Fruit fly (Drosophila melanogaster) whole organism, embryonic: ENCODE measurements around the gene CG7173.

Experiments used
- Ada2b ChIP-seq: fragments of 200-800 bp; sonication (Bioruptor generic); IDR thresholded peaks from 2 replicates; pipeline ENCODE4 v1.3.6; 2022; ENCODE audit warnings: missing biosample characterization, missing genetic modification characterization
- B-H1 ChIP-seq: fragments of 200-800 bp; sonication (Bioruptor generic); IDR thresholded peaks from 3 replicates; pipeline ENCODE4 v1.3.6; 2022; ENCODE audit warnings: missing biosample characterization, missing genetic modification characterization
- BEAF-32 ChIP-seq: fragments of 200-800 bp; sonication (Bioruptor generic); optimal IDR thresholded peaks from 3 replicates; lab custom pipeline; 2017; ENCODE audit warnings: missing biosample characterization, missing genetic modification characterization, mild to moderate bottlenecking, moderate library complexity, missing genetic modification reagents
- BtbVII ChIP-seq: fragments of 200-800 bp; sonication (Bioruptor generic); optimal IDR thresholded peaks from 3 replicates; lab custom pipeline; 2017; ENCODE audit warnings: missing biosample characterization, mild to moderate bottlenecking, missing genetic modification characterization
- Bteb2 ChIP-seq: fragments of 200-800 bp; sonication (Bioruptor generic); optimal IDR thresholded peaks from 2 replicates; lab custom pipeline; 2016; ENCODE audit warnings: missing biosample characterization, missing genetic modification characterization
- C15 ChIP-seq: fragments of 200-800 bp; sonication (Bioruptor generic); IDR thresholded peaks from 3 replicates; pipeline ENCODE4 v1.3.6; 2022; ENCODE audit warnings: missing biosample characterization, missing genetic modification characterization
- CG10462 ChIP-seq: fragments of 200-800 bp; sonication (Bioruptor generic); optimal IDR thresholded peaks from 2 replicates; lab custom pipeline; 2016; ENCODE audit warnings: missing biosample characterization, missing genetic modification characterization
- CG11085 ChIP-seq: fragments of 200-800 bp; sonication (Bioruptor generic); IDR thresholded peaks from 2 replicates; pipeline ENCODE4 v1.3.6; 2022; ENCODE audit warnings: missing biosample characterization, missing genetic modification characterization
- CG12659 ChIP-seq: fragments of 200-800 bp; sonication (Bioruptor generic); optimal IDR thresholded peaks from 3 replicates; lab custom pipeline; 2017; ENCODE audit warnings: mild to moderate bottlenecking, missing biosample characterization, missing genetic modification reagents, missing genetic modification characterization
- CG14441 ChIP-seq: fragments of 200-800 bp; sonication (Bioruptor generic); IDR thresholded peaks from 2 replicates; pipeline ENCODE4 v1.3.6; 2022; ENCODE audit warnings: missing biosample characterization, missing genetic modification characterization
- CG2116 ChIP-seq: fragments of 200-800 bp; sonication (Bioruptor generic); optimal IDR thresholded peaks from 3 replicates; lab custom pipeline; 2018; ENCODE audit warnings: missing biosample characterization, mild to moderate bottlenecking, missing genetic modification characterization
- CG32767 ChIP-seq: fragments of 200-800 bp; sonication (Bioruptor generic); IDR thresholded peaks from 2 replicates; pipeline ENCODE4 v1.3.6; 2022; ENCODE audit warnings: missing biosample characterization, missing genetic modification characterization
- CG34224 ChIP-seq: fragments of 200-800 bp; sonication (Bioruptor generic); IDR thresholded peaks from 3 replicates; pipeline ENCODE4 v1.3.6; 2022; ENCODE audit warnings: missing biosample characterization, missing genetic modification characterization; ENCODE audit not compliant: partially characterized antibody
- CG4328 ChIP-seq: fragments of 200-800 bp; sonication (Bioruptor generic); optimal IDR thresholded peaks from 3 replicates; lab custom pipeline; 2017; ENCODE audit warnings: missing biosample characterization, missing genetic modification reagents, missing genetic modification characterization
- CG7963 ChIP-seq: fragments of 200-800 bp; sonication (Bioruptor generic); IDR thresholded peaks from 3 replicates; pipeline ENCODE4 v1.3.6; 2022; ENCODE audit warnings: missing biosample characterization, missing genetic modification characterization; ENCODE audit not compliant: partially characterized antibody
- CG8089 ChIP-seq: fragments of 200-800 bp; sonication (Bioruptor generic); optimal IDR thresholded peaks from 3 replicates; lab custom pipeline; 2016; ENCODE audit warnings: missing biosample characterization, missing genetic modification characterization
- CG8388 ChIP-seq: fragments of 200-800 bp; sonication (Bioruptor generic); optimal IDR thresholded peaks from 2 replicates; lab custom pipeline; 2019; ENCODE audit warnings: missing biosample characterization, mild to moderate bottlenecking, missing genetic modification characterization, moderate library complexity
- CG8924 ChIP-seq: fragments of 200-800 bp; optimal IDR thresholded peaks from 3 replicates; lab custom pipeline; 2019; ENCODE audit warnings: missing biosample characterization, mild to moderate bottlenecking, missing genetic modification characterization, moderate library complexity
- CG9215 ChIP-seq: fragments of 200-800 bp; sonication (Bioruptor generic); IDR thresholded peaks from 2 replicates; pipeline ENCODE4 v1.3.6; 2022; ENCODE audit warnings: missing biosample characterization, missing genetic modification characterization
- CG9817 ChIP-seq: fragments of 200-800 bp; sonication (Bioruptor generic); optimal IDR thresholded peaks from 2 replicates; lab custom pipeline; 2018; ENCODE audit warnings: missing biosample characterization, mild to moderate bottlenecking, missing genetic modification characterization, moderate library complexity
- CHES-1-like ChIP-seq: fragments of 200-800 bp; sonication (Bioruptor generic); optimal IDR thresholded peaks from 2 replicates; lab custom pipeline; 2016; ENCODE audit warnings: missing biosample characterization, missing genetic modification characterization
- CkIIα-i1 ChIP-seq: fragments of 200-800 bp; sonication (Bioruptor generic); IDR thresholded peaks from 2 replicates; pipeline ENCODE4 v1.3.6; 2022; ENCODE audit warnings: missing biosample characterization, missing genetic modification characterization
- Dbx ChIP-seq: fragments of 200-800 bp; sonication (Bioruptor generic); IDR thresholded peaks from 3 replicates; pipeline ENCODE4 v1.3.6; 2022; ENCODE audit warnings: missing biosample characterization, missing genetic modification characterization
- Dll ChIP-seq: fragments of 200-800 bp; sonication (Bioruptor generic); IDR thresholded peaks from 4 replicates; pipeline ENCODE4 v1.3.6; 2022; ENCODE audit warnings: missing biosample characterization, missing genetic modification characterization; ENCODE audit not compliant: partially characterized antibody
- Doc3 ChIP-seq: fragments of 200-800 bp; sonication (Bioruptor generic); IDR thresholded peaks from 3 replicates; pipeline ENCODE4 v1.3.6; 2022; ENCODE audit warnings: missing biosample characterization, missing genetic modification characterization; ENCODE audit not compliant: partially characterized antibody
- Dref ChIP-seq: fragments of 200-800 bp; sonication (Bioruptor generic); IDR thresholded peaks from 2 replicates; pipeline ENCODE4 v1.3.6; 2022; ENCODE audit warnings: missing biosample characterization, missing genetic modification characterization
- Drgx ChIP-seq: fragments of 200-800 bp; sonication (Bioruptor generic); IDR thresholded peaks from 2 replicates; pipeline ENCODE4 v1.3.6; 2022; ENCODE audit warnings: missing biosample characterization, missing genetic modification characterization
- ERR ChIP-seq: fragments of 200-800 bp; sonication (Bioruptor generic); optimal IDR thresholded peaks from 2 replicates; lab custom pipeline; 2016; ENCODE audit warnings: missing biosample characterization, missing genetic modification characterization
- Fer3 ChIP-seq: fragments of 200-800 bp; sonication (Bioruptor generic); optimal IDR thresholded peaks from 2 replicates; lab custom pipeline; 2018; ENCODE audit warnings: missing biosample characterization, mild to moderate bottlenecking, missing genetic modification characterization, moderate library complexity
- MBD-R2 ChIP-seq: fragments of 200-800 bp; sonication (Bioruptor generic); IDR thresholded peaks from 2 replicates; pipeline ENCODE4 v1.3.6; 2022; ENCODE audit warnings: missing biosample characterization, missing genetic modification characterization
- Mrtf ChIP-seq: fragments of 200-800 bp; sonication (Bioruptor generic); IDR thresholded peaks from 3 replicates; pipeline ENCODE4 v1.3.6; 2022; ENCODE audit warnings: missing biosample characterization, missing genetic modification characterization
- Nf-YA ChIP-seq: fragments of 200-800 bp; sonication (Bioruptor generic); IDR thresholded peaks from 2 replicates; pipeline ENCODE4 v1.3.6; 2022; ENCODE audit warnings: missing biosample characterization, missing genetic modification characterization
- Oli ChIP-seq: fragments of 200-800 bp; sonication (Bioruptor generic); optimal IDR thresholded peaks from 2 replicates; lab custom pipeline; 2018; ENCODE audit warnings: missing biosample characterization, mild to moderate bottlenecking, missing genetic modification characterization, moderate library complexity
- TFAM ChIP-seq: fragments of 200-800 bp; sonication (Bioruptor generic); optimal IDR thresholded peaks from 2 replicates; lab custom pipeline; 2017; ENCODE audit warnings: missing biosample characterization, missing genetic modification characterization, inconsistent platforms
- YL-1 ChIP-seq: fragments of 200-800 bp; sonication (Bioruptor generic); optimal IDR thresholded peaks from 3 replicates; lab custom pipeline; 2017; ENCODE audit warnings: missing biosample characterization, mild to moderate bottlenecking, missing genetic modification characterization
- ac ChIP-seq: fragments of 200-800 bp; sonication (Bioruptor generic); optimal IDR thresholded peaks from 3 replicates; lab custom pipeline; 2017; ENCODE audit warnings: missing biosample characterization, mild to moderate bottlenecking, missing genetic modification characterization
- ato ChIP-seq: fragments of 200-800 bp; sonication (Bioruptor generic); IDR thresholded peaks from 2 replicates; pipeline ENCODE4 v1.3.6; 2022; ENCODE audit warnings: missing biosample characterization, missing genetic modification characterization; ENCODE audit not compliant: partially characterized antibody
- bigmax ChIP-seq: fragments of 200-800 bp; sonication (Bioruptor generic); optimal IDR thresholded peaks from 2 replicates; lab custom pipeline; 2018; ENCODE audit warnings: missing biosample characterization, mild to moderate bottlenecking, missing genetic modification characterization
- cg ChIP-seq: fragments of 200-800 bp; sonication (Bioruptor generic); optimal IDR thresholded peaks from 3 replicates; lab custom pipeline; 2019; ENCODE audit warnings: missing biosample characterization, mild to moderate bottlenecking, missing genetic modification characterization, moderate library complexity
- chinmo ChIP-seq: fragments of 200-800 bp; sonication (Bioruptor generic); IDR thresholded peaks from 4 replicates; pipeline ENCODE4 v1.3.6; 2022; ENCODE audit warnings: missing biosample characterization, missing genetic modification characterization; ENCODE audit not compliant: partially characterized antibody
- crol ChIP-seq: fragments of 200-800 bp; sonication (Bioruptor generic); IDR thresholded peaks from 2 replicates; pipeline ENCODE4 v1.3.6; 2022; ENCODE audit warnings: missing biosample characterization, missing genetic modification characterization
- fd96Cb ChIP-seq: fragments of 200-800 bp; sonication (Bioruptor generic); optimal IDR thresholded peaks from 2 replicates; lab custom pipeline; 2018; ENCODE audit warnings: missing biosample characterization, mild to moderate bottlenecking, missing genetic modification characterization, moderate library complexity
- gsb-n ChIP-seq: fragments of 200-800 bp; sonication (Bioruptor generic); optimal IDR thresholded peaks from 3 replicates; lab custom pipeline; 2018; ENCODE audit warnings: missing biosample characterization, mild to moderate bottlenecking, missing genetic modification characterization
- insv ChIP-seq, 2 experiments: fragments of 200-800 bp; sonication (Bioruptor generic); optimal IDR thresholded peaks; 3 replicates each; lab custom pipeline; 2016 to 2018; ENCODE audit warnings: missing biosample characterization in 2 of 2, missing genetic modification characterization in 2 of 2
- mam ChIP-seq: fragments of 200-800 bp; sonication (Bioruptor generic); optimal IDR thresholded peaks from 3 replicates; lab custom pipeline; 2016; ENCODE audit warnings: missing biosample characterization, missing genetic modification characterization
- pzg ChIP-seq: fragments of 200-800 bp; sonication (Bioruptor generic); optimal IDR thresholded peaks from 3 replicates; lab custom pipeline; 2018; ENCODE audit warnings: missing biosample characterization, mild to moderate bottlenecking, missing genetic modification characterization, moderate library complexity
- salm ChIP-seq: fragments of 200-800 bp; sonication (Bioruptor generic); optimal IDR thresholded peaks from 2 replicates; lab custom pipeline; 2018; ENCODE audit warnings: missing biosample characterization, mild to moderate bottlenecking, missing genetic modification characterization
- sim ChIP-seq: fragments of 200-800 bp; sonication (Bioruptor generic); IDR thresholded peaks from 2 replicates; pipeline ENCODE4 v1.3.6; 2022; ENCODE audit warnings: missing biosample characterization, missing genetic modification characterization
- sna ChIP-seq: fragments of 200-800 bp; sonication (Bioruptor generic); IDR thresholded peaks from 2 replicates; pipeline ENCODE4 v1.3.6; 2022; ENCODE audit warnings: missing biosample characterization, missing genetic modification characterization; ENCODE audit not compliant: partially characterized antibody
- vnd ChIP-seq: fragments of 200-800 bp; sonication (Bioruptor generic); IDR thresholded peaks from 3 replicates; pipeline ENCODE4 v1.3.6; 2022; ENCODE audit warnings: missing biosample characterization, missing genetic modification characterization; ENCODE audit not compliant: partially characterized antibody
- yki ChIP-seq: fragments of >200 bp; optimal IDR thresholded peaks from 3 replicates; lab custom pipeline; 2018

Gene CG7173

dm6 chr3L:21554752-21555151 lies 3.3 kb downstream of the CG7173 start, which contains the start of gene Wnk (continued):
- TF ChIP-seq CG32767 (GFP tag; lab: Robert Waterston, UW) (no peak), Nf-YA (GFP tag; lab: Robert Waterston, UW) (no peak), Mrtf (GFP tag; lab: Robert Waterston, UW) (no peak), B-H1 (GFP tag; lab: Robert Waterston, UW) (no peak), CHES-1-like (GFP tag; lab: Kevin White, UChicago) (no peak), C15 (no peak), crol (GFP tag; lab: Robert Waterston, UW) (no peak), Dref (GFP tag; lab: Robert Waterston, UW) (peak; percentile 86), BEAF-32 (peak; percentile 80), YL-1 (GFP tag; lab: Kevin White, UChicago) (peak; percentile 81), CG8924 (tag; lab: Kevin White, UChicago) (no peak), CG11085 (GFP tag; lab: Robert Waterston, UW) (no peak), chinmo (GFP tag; lab: Robert Waterston, UW) (peak; percentile 80; the same call in 1 of the 4 replicates), bigmax (GFP tag; lab: Kevin White, UChicago) (no peak), CG14441 (no peak), MBD-R2 (GFP tag; lab: Robert Waterston, UW) (peak; percentile 57; the same call in 1 of the 2 replicates), cg (peak; percentile 70), insv (GFP tag; optimal IDR thresholded peaks at IDR 0.05; lab: Kevin White, UChicago) (no peak), sim (no peak), Doc3 (peak; percentile 62; the same call in 2 of the 3 replicates), mam (GFP tag; lab: Kevin White, UChicago) (no peak), CG8388 (no peak), Ada2b (no peak), ac (GFP tag; lab: Kevin White, UChicago) (no peak), CG8089 (GFP tag; lab: Kevin White, UChicago) (no peak), Bteb2 (GFP tag; lab: Kevin White, UChicago) (no peak), pzg (GFP tag; lab: Kevin White, UChicago) (peak; percentile 83), CG7963 (peak; percentile 75; the same call in 2 of the 3 replicates), CG34224 (GFP tag; lab: Robert Waterston, UW) (peak; percentile 82), Dbx (GFP tag; lab: Robert Waterston, UW) (no peak), CG9215 (GFP tag; lab: Robert Waterston, UW) (no peak), CG10462 (no peak), sna (GFP tag; lab: Robert Waterston, UW) (peak; percentile 75), Fer3 (tag; lab: Kevin White, UChicago) (no peak), Oli (tag; lab: Kevin White, UChicago) (no peak), CG2116 (GFP tag; lab: Kevin White, UChicago) (peak; percentile 60), yki (lab: Kevin White, UChicago) (no peak), salm (tag; lab: Kevin White, UChicago) (no peak), fd96Cb (tag; lab: Kevin White, UChicago) (no peak), Dll (GFP tag; lab: Robert Waterston, UW) (peak; percentile 80), CG12659 (GFP tag; lab: Kevin White, UChicago) (no peak), CG9817 (no peak), gsb-n (no peak), CG4328 (GFP tag; lab: Kevin White, UChicago) (no peak), CkIIα-i1 (GFP tag; lab: Robert Waterston, UW) (no peak), ERR (GFP tag; lab: Kevin White, UChicago) (no peak), ato (GFP tag; lab: Robert Waterston, UW) (peak; percentile 72), BtbVII (no peak), vnd (peak; percentile 57), Drgx (GFP tag; lab: Robert Waterston, UW) (no peak), TFAM (no peak)
